Worm (Caenorhabditis elegans): ENCODE measurements around the gene F10C1.8.
A peak's percentile ranks its signal among the peaks of the same experiment; 100 is the strongest.

The F10C1.8 gene

DNA sequence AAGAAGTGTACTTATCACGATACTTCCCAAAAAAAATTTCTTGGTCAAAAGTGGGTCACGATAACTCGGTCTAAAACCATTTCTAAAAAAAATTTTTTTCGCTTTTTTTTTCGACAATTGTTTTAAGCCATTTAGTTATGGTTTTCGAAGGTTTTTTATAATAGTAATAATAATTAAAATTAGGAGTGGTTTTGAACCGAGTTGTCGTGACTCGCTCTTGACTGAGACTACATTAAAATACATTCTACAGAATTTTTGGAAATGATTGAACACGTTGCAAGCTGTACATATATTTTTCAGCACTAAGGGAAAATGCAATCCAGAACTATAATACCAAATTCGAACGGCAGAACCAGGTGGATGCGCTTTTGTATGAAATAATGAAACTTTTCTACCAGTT, at the start of gene F10C1.8:
F10C1.8 (plus strand) TSS at position 301 of the 400 bp plus-strand sequence.
- TF ChIP-seq dao-5 (tag; optimal IDR thresholded peaks at IDR 0.05) (no peak), W03F9.2 (tag; optimal IDR thresholded peaks at IDR 0.05) (no peak), him-1 (tag; optimal IDR thresholded peaks at IDR 0.05) (no peak)

DNA sequence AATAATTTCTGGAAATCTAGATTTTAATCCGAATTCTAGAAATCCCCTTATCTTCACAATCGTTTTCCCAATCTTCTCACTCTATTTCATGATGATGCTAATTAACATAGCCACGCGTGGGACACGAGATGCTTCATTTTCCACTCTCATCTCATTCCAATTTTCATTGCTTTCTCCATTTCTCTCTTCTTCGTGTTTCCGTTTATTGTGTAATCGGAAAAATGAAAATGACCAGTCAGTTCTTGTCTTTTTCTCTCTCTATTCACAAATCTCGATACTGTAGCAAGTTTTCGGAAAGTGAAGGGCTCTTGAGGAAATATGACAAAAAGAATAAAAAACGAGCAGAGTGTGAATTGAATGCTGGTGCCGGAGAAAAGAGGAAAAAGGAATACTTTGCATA, 49.8 kb upstream of the F10C1.8 start:
- TF ChIP-seq him-1 (tag; optimal IDR thresholded peaks at IDR 0.05): no peak
- TF ChIP-seq dao-5 (tag; optimal IDR thresholded peaks at IDR 0.05): no peak
- no peak for TF ChIP-seq W03F9.2 (tag; optimal IDR thresholded peaks at IDR 0.05)

DNA sequence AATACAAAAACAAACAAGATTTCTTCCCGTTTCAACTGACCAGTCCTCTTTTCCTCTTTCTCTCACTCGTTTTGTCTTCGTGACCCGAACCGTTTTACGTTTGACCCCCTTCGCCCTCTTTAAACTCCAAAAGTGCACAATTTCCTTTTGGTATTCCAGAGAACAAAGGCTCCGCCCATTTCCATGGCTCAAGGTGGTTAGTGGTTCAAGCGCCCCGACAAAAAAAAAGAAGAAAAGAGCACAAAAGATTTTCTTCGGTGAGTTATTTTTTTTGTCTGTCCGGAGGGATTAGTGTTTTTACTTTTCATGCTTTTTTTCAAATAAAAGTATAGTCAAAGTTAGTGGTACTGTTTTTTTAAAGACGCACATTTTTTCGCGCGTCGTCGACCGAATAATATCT, 46.7 kb upstream of the F10C1.8 start, which contains the start of gene osta-2:
osta-2 (plus strand) TSS at position 160 of the 400 bp plus-strand sequence.
- no peak for TF ChIP-seq W03F9.2 (tag; optimal IDR thresholded peaks at IDR 0.05)
- no peak for TF ChIP-seq dao-5 (tag; optimal IDR thresholded peaks at IDR 0.05)
- no peak for TF ChIP-seq him-1 (tag; optimal IDR thresholded peaks at IDR 0.05)

DNA sequence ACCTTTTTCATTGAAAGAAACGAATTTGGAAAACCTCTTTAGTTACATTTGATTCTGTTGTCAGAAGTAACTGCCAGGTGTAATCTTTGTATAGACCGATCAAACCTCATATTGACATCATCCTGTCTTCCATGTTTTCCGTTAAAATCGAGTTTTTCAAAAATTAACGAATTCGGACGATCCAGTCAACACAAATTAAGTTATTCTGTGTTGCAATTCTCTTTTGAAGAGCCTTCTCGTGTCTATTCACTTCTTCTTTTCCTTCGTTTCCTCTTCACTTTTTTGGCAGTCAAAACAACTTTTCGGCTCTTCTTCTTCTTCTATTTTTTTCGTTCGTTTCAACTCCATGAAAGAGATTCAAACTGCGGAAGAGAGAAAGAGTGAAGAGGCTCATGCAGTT, 46.1 kb upstream of the F10C1.8 start:
- TF ChIP-seq W03F9.2 (tag; optimal IDR thresholded peaks at IDR 0.05) (no peak), dao-5 (tag; optimal IDR thresholded peaks at IDR 0.05) (no peak), him-1 (tag; optimal IDR thresholded peaks at IDR 0.05) (no peak)

DNA sequence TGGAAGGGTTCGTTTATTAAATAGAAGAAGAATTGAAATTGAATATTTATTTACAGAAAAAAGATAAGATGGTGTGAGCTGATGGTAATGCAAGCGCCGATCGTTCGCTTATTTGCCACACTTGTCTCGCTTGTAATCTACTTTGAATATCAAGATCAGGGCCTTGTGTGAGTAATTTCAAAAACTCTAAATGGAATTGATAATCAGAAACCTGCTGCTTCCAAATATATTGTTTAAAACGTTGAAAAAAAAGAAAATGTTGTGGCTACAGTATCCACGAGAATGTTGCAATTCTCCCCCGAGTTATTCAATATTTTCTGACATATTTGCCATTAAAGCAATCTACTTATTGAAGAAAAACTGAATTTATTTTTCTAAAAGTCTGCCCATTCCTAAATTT, 43.4 kb upstream of the F10C1.8 start:
- no peak for TF ChIP-seq him-1 (tag; optimal IDR thresholded peaks at IDR 0.05)
- TF ChIP-seq W03F9.2 (tag; optimal IDR thresholded peaks at IDR 0.05): no peak
- TF ChIP-seq dao-5 (tag; optimal IDR thresholded peaks at IDR 0.05): no peak

DNA sequence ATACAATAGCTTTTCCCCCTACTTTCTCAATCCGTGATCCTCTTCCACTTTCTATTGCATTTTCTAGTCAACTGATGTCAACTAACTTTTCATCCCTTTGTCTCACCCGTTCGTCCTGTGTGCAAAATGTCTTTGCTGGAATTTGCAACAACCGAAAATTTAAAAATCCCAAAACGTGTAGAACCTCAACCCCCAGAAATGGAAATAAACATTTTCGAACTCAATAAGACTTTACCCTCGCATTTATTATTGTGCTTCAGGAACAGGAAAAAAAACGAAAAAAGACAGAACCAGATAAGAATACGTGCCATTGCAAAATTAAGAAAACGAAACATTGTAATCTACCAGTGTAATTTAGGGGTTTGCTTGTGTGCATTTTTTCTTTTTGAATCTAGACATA, 42.1 kb upstream of the F10C1.8 start:
- TF ChIP-seq him-1 (tag; optimal IDR thresholded peaks at IDR 0.05) (no peak), dao-5 (tag; optimal IDR thresholded peaks at IDR 0.05) (no peak), W03F9.2 (tag; optimal IDR thresholded peaks at IDR 0.05) (no peak)

DNA sequence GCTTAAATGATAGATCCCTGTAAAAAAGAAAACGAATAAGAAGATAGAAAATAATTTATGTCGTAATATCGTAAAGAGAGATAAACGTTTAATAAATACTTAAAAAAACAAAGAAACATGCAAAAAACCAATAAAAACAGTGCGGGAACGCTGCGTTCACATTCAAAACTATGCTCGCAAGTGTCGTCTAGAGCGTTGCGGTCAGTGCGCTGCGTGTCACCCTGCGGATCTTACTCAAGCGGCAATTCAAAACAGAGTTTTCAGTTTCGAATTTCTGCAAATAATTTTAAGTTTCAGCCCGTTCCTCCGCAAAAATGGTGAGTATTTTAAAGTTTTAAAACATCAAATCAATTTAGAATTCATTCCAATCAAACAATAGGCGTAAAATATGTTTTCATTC, 39.5 kb upstream of the F10C1.8 start, which contains the start of the genes tiar-1 and lelo-4:
tiar-1 (minus strand) TSS at position 17 of the 400 bp plus-strand sequence.
lelo-4 (plus strand) TSS at position 118 of the 400 bp plus-strand sequence.
- TF ChIP-seq him-1 (tag; optimal IDR thresholded peaks at IDR 0.05) (peak; percentile 35), W03F9.2 (tag; optimal IDR thresholded peaks at IDR 0.05) (peak; percentile 74), dao-5 (tag; optimal IDR thresholded peaks at IDR 0.05) (no peak)

DNA sequence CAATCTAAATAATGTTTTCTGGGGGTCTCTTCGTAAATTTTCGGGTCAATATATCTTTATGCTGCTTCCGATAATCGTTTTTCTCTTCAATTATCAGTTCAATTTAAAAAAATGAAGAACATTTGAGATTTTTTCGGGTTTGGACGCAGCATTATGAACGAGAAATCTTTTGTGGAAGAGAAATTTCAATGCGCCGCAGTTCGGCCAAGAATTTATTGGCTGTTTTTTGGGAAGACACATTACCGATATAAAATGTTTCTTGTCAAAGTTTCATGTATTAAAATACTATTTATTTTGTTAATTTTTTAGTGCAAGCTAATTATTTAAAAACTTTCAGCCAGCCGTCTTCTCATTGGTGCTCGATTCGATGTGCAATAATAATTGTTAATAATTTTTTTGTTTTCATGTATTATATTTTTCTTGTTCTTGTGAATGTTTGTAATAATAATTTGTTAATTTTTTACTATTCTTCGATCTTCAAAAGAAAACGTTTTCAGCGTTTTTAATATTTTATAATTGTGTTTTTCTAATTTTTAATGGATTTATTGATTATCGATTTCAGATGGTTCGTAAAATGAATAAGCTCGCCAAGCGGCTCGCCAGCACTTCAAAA, 38.4 kb upstream of the F10C1.8 start, which contains the start of the genes C18A3.10 and C18A3.3:
C18A3.10 (minus strand) TSS at position 101 of the 613 bp plus-strand sequence.
C18A3.3 (plus strand) TSS at position 563 of the 613 bp plus-strand sequence.
- TF ChIP-seq dao-5 (tag; optimal IDR thresholded peaks at IDR 0.05) (no peak), W03F9.2 (tag; optimal IDR thresholded peaks at IDR 0.05) (no peak), him-1 (tag; optimal IDR thresholded peaks at IDR 0.05) (no peak)

DNA sequence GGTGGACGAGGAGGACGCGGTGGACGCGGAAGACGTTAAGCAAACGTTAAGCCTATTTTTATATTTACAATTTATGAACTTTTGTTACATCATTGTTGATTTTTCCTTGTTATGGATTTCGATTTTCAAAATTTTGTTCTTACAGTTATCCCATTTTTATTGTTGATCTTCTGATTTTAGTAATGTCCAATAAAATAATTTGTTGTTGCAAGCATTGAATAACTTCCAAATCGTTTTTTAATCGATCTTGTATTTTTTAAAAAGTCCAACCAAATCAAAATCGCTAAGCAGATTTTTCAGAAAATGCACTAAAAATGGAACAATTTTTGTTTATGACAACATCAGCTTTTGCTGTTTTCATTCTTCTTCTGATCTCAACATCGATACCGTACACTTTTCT, 36.4 kb upstream of the F10C1.8 start, which contains the start of gene zipt-3:
zipt-3 (plus strand) TSS at position 301 of the 400 bp plus-strand sequence.
- no peak for TF ChIP-seq W03F9.2 (tag; optimal IDR thresholded peaks at IDR 0.05)
- TF ChIP-seq him-1 (tag; optimal IDR thresholded peaks at IDR 0.05): no peak
- no peak for TF ChIP-seq dao-5 (tag; optimal IDR thresholded peaks at IDR 0.05)

DNA sequence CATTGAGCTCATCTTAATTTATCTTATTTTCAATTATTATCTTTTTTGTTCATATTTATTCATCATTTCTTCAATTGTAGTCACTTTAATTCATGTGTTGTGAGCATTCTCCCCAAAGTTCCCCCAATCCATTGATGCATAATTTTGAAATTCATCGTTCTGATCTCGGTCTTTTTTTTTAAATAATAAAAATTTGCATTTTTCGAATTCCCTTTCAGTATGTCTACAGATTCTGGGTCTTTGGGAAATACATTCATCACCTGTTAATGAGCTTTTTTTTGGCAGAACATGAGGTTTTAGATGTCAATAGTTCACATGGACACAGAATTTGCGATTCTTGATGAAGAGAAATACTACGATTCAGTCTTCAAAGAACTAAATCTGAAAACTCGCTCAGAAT, 34.4 kb upstream of the F10C1.8 start, which contains the start of gene damt-1:
damt-1 (plus strand) TSS at position 301 of the 400 bp plus-strand sequence.
- TF ChIP-seq dao-5 (tag; optimal IDR thresholded peaks at IDR 0.05): no peak
- TF ChIP-seq him-1 (tag; optimal IDR thresholded peaks at IDR 0.05): no peak
- TF ChIP-seq W03F9.2 (tag; optimal IDR thresholded peaks at IDR 0.05): no peak

DNA sequence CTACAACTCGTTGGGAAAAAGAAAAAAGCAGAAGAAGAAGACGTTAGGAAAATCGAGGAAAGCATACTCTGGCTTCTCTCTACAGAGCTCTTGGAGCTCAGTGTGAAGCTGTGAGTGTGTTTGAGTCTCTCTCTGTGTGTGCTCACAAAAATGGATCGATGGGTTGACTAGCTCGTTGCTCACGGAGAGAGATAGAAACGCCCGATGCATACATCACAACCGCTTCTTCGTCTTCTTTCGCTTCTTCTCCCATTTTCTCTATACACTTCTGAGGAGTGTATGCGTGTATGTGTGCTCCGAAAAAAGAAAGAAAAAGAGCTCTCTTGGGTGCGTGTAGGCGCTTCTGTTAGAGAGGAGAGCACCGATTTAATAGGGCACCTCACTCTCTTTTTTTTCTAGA, 29.2 kb upstream of the F10C1.8 start:
- peak; percentile 83 for TF ChIP-seq him-1 (tag; optimal IDR thresholded peaks at IDR 0.05)
- TF ChIP-seq W03F9.2 (tag; optimal IDR thresholded peaks at IDR 0.05): no peak
- no peak for TF ChIP-seq dao-5 (tag; optimal IDR thresholded peaks at IDR 0.05)

DNA sequence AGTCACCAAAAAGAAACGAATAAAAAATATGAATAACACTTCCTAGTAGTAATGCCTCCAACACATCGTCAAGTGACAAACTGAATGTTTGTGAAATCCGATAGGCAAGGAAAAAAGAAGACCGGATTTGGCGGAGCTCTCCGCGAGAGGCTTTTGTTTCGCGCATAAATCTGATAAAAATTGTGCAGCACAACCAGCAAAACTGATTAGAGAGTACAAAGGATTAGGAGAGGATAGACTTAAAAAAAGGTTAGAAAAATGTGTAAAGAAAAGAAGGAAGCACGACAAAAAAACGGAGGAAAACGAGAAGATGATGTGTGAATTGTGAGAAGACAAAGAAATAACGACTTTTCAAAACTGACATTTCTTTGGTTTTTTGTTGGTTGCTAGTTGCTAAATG, 26.6 kb upstream of the F10C1.8 start, which contains the start of gene rab-3:
rab-3 (minus strand) TSS at position 147 of the 400 bp plus-strand sequence.
- TF ChIP-seq dao-5 (tag; optimal IDR thresholded peaks at IDR 0.05) (no peak), him-1 (tag; optimal IDR thresholded peaks at IDR 0.05) (peak; percentile 1)

DNA sequence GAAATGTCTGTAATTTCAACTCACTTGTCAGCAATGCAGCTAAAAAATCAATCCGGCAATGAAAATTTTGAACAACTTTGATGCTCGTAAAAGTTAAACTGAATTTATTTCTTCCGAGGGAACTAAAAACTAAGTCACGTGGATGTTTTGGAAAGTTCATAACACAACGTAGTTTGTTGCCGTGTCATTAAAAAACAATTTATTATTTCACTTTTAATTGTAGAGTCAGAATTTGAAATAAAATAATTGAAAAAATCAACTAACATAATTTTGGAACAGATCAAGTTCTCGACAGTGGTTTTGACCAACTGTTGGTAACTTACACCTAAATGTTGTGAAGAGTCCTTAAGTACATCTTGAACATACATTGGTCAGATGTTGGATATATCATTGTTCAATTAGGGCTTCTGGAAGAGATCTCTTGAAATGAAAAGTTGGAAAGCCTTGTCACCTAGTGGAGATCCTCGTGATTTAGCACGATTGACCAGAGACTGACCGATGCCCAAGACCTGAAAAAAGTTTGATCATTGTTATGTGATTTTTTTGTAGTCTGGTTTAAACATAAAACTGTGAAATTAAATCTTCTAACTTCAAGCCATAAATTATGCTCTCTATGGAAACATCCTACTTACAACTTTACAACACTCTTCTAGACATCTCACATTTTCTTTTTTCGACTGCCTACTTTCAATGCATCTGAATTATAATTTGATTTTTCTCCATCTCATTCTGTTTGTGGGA, 23.8 kb upstream of the F10C1.8 start, which contains the start of the genes C18A3.7 and C18A3.11:
C18A3.7 (minus strand) TSS at position 101 of the 741 bp plus-strand sequence.
C18A3.11 (plus strand) TSS at position 691 of the 741 bp plus-strand sequence.
- TF ChIP-seq dao-5 (tag; optimal IDR thresholded peaks at IDR 0.05): no peak
- TF ChIP-seq him-1 (tag; optimal IDR thresholded peaks at IDR 0.05): no peak
- no peak for TF ChIP-seq W03F9.2 (tag; optimal IDR thresholded peaks at IDR 0.05)

DNA sequence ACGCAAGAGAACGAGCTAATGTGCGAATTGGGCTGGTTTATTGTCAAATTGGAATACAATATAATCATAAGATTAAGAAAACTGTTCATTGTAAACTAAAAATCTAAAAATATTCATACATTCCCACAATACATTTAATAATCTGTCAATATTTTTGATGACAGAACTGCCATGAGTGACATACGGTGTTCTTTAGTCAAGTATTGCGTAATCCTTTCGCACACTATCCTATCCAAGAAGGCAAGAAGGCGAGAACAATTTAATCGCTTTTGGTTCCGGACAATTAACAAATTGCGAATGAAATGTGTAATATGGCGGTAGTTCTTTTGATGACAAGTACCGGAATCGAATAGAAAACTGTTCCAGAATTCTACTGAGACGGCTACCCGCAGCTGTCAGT, 19.4 kb upstream of the F10C1.8 start:
- TF ChIP-seq dao-5 (tag; optimal IDR thresholded peaks at IDR 0.05) (no peak), him-1 (tag; optimal IDR thresholded peaks at IDR 0.05) (no peak), W03F9.2 (tag; optimal IDR thresholded peaks at IDR 0.05) (no peak)

All from whole organism, L4/young adult.